Fruit fly (Drosophila melanogaster) whole organism, embryonic: Measurements from ENCODE around the gene Tps1.

Source experiments
- Atf-2 ChIP-seq: fragments of 200-800 bp; sonication (Bioruptor generic); optimal IDR thresholded peaks from 2 replicates; lab custom pipeline; 2016; ENCODE audit warnings: missing biosample characterization, missing genetic modification characterization
- Blimp-1 ChIP-seq: fragments of 200-800 bp; sonication (Bioruptor generic); optimal IDR thresholded peaks from 3 replicates; lab custom pipeline; 2018; ENCODE audit warnings: missing biosample characterization, missing genetic modification characterization, mild to moderate bottlenecking, moderate library complexity, missing genetic modification reagents
- CG10654 ChIP-seq: fragments of 200-800 bp; sonication (Bioruptor generic); optimal IDR thresholded peaks from 2 replicates; lab custom pipeline; 2016; ENCODE audit warnings: missing biosample characterization, missing genetic modification characterization
- CG10979 ChIP-seq: fragments of 200-800 bp; sonication (Bioruptor generic); optimal IDR thresholded peaks from 2 replicates; lab custom pipeline; 2018; ENCODE audit warnings: missing biosample characterization, mild to moderate bottlenecking, missing genetic modification characterization, moderate library complexity
- CG12299 ChIP-seq: fragments of 200-800 bp; sonication (Bioruptor generic); optimal IDR thresholded peaks from 2 replicates; lab custom pipeline; 2018; ENCODE audit warnings: missing biosample characterization, mild to moderate bottlenecking, missing genetic modification characterization
- CG12391 ChIP-seq: fragments of 200-800 bp; sonication (Bioruptor generic); optimal IDR thresholded peaks from 3 replicates; lab custom pipeline; 2018; ENCODE audit warnings: missing biosample characterization, mild to moderate bottlenecking, missing genetic modification characterization, moderate library complexity
- CG13624 ChIP-seq: fragments of 200-800 bp; sonication (Bioruptor generic); optimal IDR thresholded peaks from 2 replicates; lab custom pipeline; 2016; ENCODE audit warnings: missing biosample characterization, missing genetic modification characterization
- CG14050 ChIP-seq: fragments of 200-800 bp; sonication (Bioruptor generic); IDR thresholded peaks from 3 replicates; pipeline ENCODE4 v1.3.6; 2022; ENCODE audit warnings: missing biosample characterization, missing genetic modification characterization
- CG15514 ChIP-seq: fragments of 200-800 bp; sonication (Bioruptor generic); optimal IDR thresholded peaks from 3 replicates; lab custom pipeline; 2017; ENCODE audit warnings: missing biosample characterization, missing genetic modification characterization, mild to moderate bottlenecking, moderate library complexity, missing genetic modification reagents
- CG18476 ChIP-seq: fragments of 200-800 bp; sonication (Bioruptor generic); optimal IDR thresholded peaks from 2 replicates; lab custom pipeline; 2016; ENCODE audit warnings: missing biosample characterization, mild to moderate bottlenecking, missing genetic modification characterization
- CG2120 ChIP-seq: fragments of 200-800 bp; sonication (Bioruptor generic); optimal IDR thresholded peaks from 3 replicates; lab custom pipeline; 2016; ENCODE audit warnings: missing biosample characterization, missing genetic modification characterization
- CG34224 ChIP-seq: fragments of 200-800 bp; sonication (Bioruptor generic); IDR thresholded peaks from 3 replicates; pipeline ENCODE4 v1.3.6; 2022; ENCODE audit warnings: missing biosample characterization, missing genetic modification characterization; ENCODE audit not compliant: partially characterized antibody
- CG4282 ChIP-seq: fragments of 200-800 bp; sonication (Bioruptor generic); optimal IDR thresholded peaks from 2 replicates; lab custom pipeline; 2016; ENCODE audit warnings: missing biosample characterization, missing genetic modification characterization
- CG4404 ChIP-seq: fragments of 200-800 bp; sonication (Bioruptor generic); IDR thresholded peaks from 2 replicates; pipeline ENCODE4 v1.3.6; 2022; ENCODE audit warnings: missing biosample characterization, missing genetic modification characterization
- CG9727 ChIP-seq: fragments of 200-800 bp; sonication (Bioruptor generic); optimal IDR thresholded peaks from 3 replicates; lab custom pipeline; 2017; ENCODE audit warnings: missing biosample characterization, mild to moderate bottlenecking, missing genetic modification characterization
- Dbx ChIP-seq: fragments of 200-800 bp; sonication (Bioruptor generic); IDR thresholded peaks from 3 replicates; pipeline ENCODE4 v1.3.6; 2022; ENCODE audit warnings: missing biosample characterization, missing genetic modification characterization
- Dref ChIP-seq: fragments of 200-800 bp; sonication (Bioruptor generic); IDR thresholded peaks from 2 replicates; pipeline ENCODE4 v1.3.6; 2022; ENCODE audit warnings: missing biosample characterization, missing genetic modification characterization
- Fer3 ChIP-seq: fragments of 200-800 bp; sonication (Bioruptor generic); optimal IDR thresholded peaks from 2 replicates; lab custom pipeline; 2018; ENCODE audit warnings: missing biosample characterization, mild to moderate bottlenecking, missing genetic modification characterization, moderate library complexity
- HLH4C ChIP-seq: fragments of 200-800 bp; sonication (Bioruptor generic); IDR thresholded peaks from 3 replicates; pipeline ENCODE4 v1.3.6; 2022; ENCODE audit warnings: missing biosample characterization, missing genetic modification characterization; ENCODE audit not compliant: partially characterized antibody
- Lhr ChIP-seq: fragments of 200-800 bp; sonication (Bioruptor generic); optimal IDR thresholded peaks from 3 replicates; lab custom pipeline; 2017; ENCODE audit warnings: mild to moderate bottlenecking, missing biosample characterization, missing genetic modification reagents, missing genetic modification characterization
- NK7.1 ChIP-seq: fragments of 200-800 bp; sonication (Bioruptor generic); optimal IDR thresholded peaks from 3 replicates; lab custom pipeline; 2016; ENCODE audit warnings: missing biosample characterization, missing genetic modification characterization
- Opbp ChIP-seq: fragments of 200-800 bp; sonication (Bioruptor generic); IDR thresholded peaks from 3 replicates; pipeline ENCODE4 v1.3.6; 2022; ENCODE audit warnings: missing biosample characterization, missing genetic modification characterization; ENCODE audit not compliant: partially characterized antibody
- Pdp1 ChIP-seq, 2 experiments: fragments of 200-800 bp; sonication (Bioruptor generic); optimal IDR thresholded peaks; 3 replicates each; lab custom pipeline; 2016; ENCODE audit warnings: missing biosample characterization in 2 of 2, missing genetic modification characterization in 2 of 2, mild to moderate bottlenecking in 1 of 2, moderate library complexity in 1 of 2
- Scr ChIP-seq: fragments of 200-800 bp; sonication (Bioruptor generic); IDR thresholded peaks from 2 replicates; pipeline ENCODE4 v1.3.6; 2022; ENCODE audit warnings: missing biosample characterization, missing genetic modification characterization; ENCODE audit not compliant: partially characterized antibody
- Sin3A ChIP-seq: fragments of >200 bp; optimal IDR thresholded peaks from 2 replicates; lab custom pipeline; 2018
- Stat92E ChIP-seq, 3 experiments: fragments of >200 bp in 2 of 3; fragments of 200-800 bp in 1 of 3; sonication (Bioruptor generic) in 1 of 3; optimal IDR thresholded peaks; 2 replicates each; lab custom pipeline; 2017 to 2019; ENCODE audit warnings: missing biosample characterization in 3 of 3, missing genetic modification characterization in 3 of 3, mild to moderate bottlenecking in 1 of 3, moderate library complexity in 1 of 3
- abd-A ChIP-seq: fragments of 200-800 bp; sonication (Bioruptor generic); optimal IDR thresholded peaks from 3 replicates; lab custom pipeline; 2019; ENCODE audit warnings: missing biosample characterization, mild to moderate bottlenecking, missing genetic modification characterization, moderate library complexity
- cg ChIP-seq: fragments of 200-800 bp; sonication (Bioruptor generic); optimal IDR thresholded peaks from 3 replicates; lab custom pipeline; 2019; ENCODE audit warnings: missing biosample characterization, mild to moderate bottlenecking, missing genetic modification characterization, moderate library complexity
- crol ChIP-seq: fragments of 200-800 bp; sonication (Bioruptor generic); IDR thresholded peaks from 2 replicates; pipeline ENCODE4 v1.3.6; 2022; ENCODE audit warnings: missing biosample characterization, missing genetic modification characterization
- da ChIP-seq: fragments of 200-800 bp; sonication (Bioruptor generic); optimal IDR thresholded peaks from 2 replicates; lab custom pipeline; 2016; ENCODE audit warnings: missing biosample characterization, missing genetic modification characterization
- dimm ChIP-seq: fragments of 200-800 bp; sonication (Bioruptor generic); IDR thresholded peaks from 2 replicates; pipeline ENCODE4 v1.3.6; 2022; ENCODE audit warnings: missing biosample characterization, missing genetic modification characterization
- fru ChIP-seq: fragments of >200 bp; optimal IDR thresholded peaks from 2 replicates; lab custom pipeline; 2017
- gem ChIP-seq: fragments of 200-800 bp; sonication (Bioruptor generic); optimal IDR thresholded peaks from 2 replicates; lab custom pipeline; 2019; ENCODE audit warnings: missing biosample characterization, mild to moderate bottlenecking, missing genetic modification characterization, moderate library complexity
- gfzf ChIP-seq: fragments of 200-800 bp; sonication (Bioruptor generic); optimal IDR thresholded peaks from 2 replicates; lab custom pipeline; 2016; ENCODE audit warnings: missing biosample characterization, mild to moderate bottlenecking, missing genetic modification characterization, moderate library complexity
- gt ChIP-seq: fragments of 200-800 bp; sonication (Bioruptor generic); IDR thresholded peaks from 2 replicates; pipeline ENCODE4 v1.3.6; 2022; ENCODE audit warnings: missing biosample characterization, missing genetic modification characterization
- hb ChIP-seq: fragments of 200-800 bp; sonication (Bioruptor generic); IDR thresholded peaks from 3 replicates; pipeline ENCODE4 v1.3.6; 2022; ENCODE audit warnings: missing biosample characterization, missing genetic modification characterization; ENCODE audit not compliant: partially characterized antibody
- lmd ChIP-seq: fragments of 200-800 bp; sonication (Bioruptor generic); IDR thresholded peaks from 2 replicates; pipeline ENCODE4 v1.3.6; 2022; ENCODE audit warnings: missing biosample characterization, missing genetic modification characterization
- nerfin-1 ChIP-seq: fragments of 200-800 bp; sonication (Bioruptor generic); optimal IDR thresholded peaks from 3 replicates; lab custom pipeline; 2019; ENCODE audit warnings: missing biosample characterization, mild to moderate bottlenecking, missing genetic modification characterization, moderate library complexity
- nmo ChIP-seq: fragments of 200-800 bp; sonication (Bioruptor generic); optimal IDR thresholded peaks from 2 replicates; lab custom pipeline; 2018; ENCODE audit warnings: missing biosample characterization, mild to moderate bottlenecking, missing genetic modification characterization, moderate library complexity
- odd ChIP-seq: fragments of 200-800 bp; sonication (Bioruptor generic); optimal IDR thresholded peaks from 2 replicates; lab custom pipeline; 2017; ENCODE audit warnings: missing biosample characterization, mild to moderate bottlenecking, missing genetic modification characterization
- pzg ChIP-seq: fragments of 200-800 bp; sonication (Bioruptor generic); optimal IDR thresholded peaks from 3 replicates; lab custom pipeline; 2018; ENCODE audit warnings: missing biosample characterization, mild to moderate bottlenecking, missing genetic modification characterization, moderate library complexity
- ro ChIP-seq: fragments of 200-800 bp; sonication (Bioruptor generic); IDR thresholded peaks from 2 replicates; pipeline ENCODE4 v1.3.6; 2022; ENCODE audit warnings: missing biosample characterization, missing genetic modification characterization
- slp2 ChIP-seq: fragments of 200-800 bp; sonication (Bioruptor generic); optimal IDR thresholded peaks from 2 replicates; lab custom pipeline; 2016; ENCODE audit warnings: missing biosample characterization, missing genetic modification characterization
- sob ChIP-seq: fragments of 200-800 bp; sonication (Bioruptor generic); IDR thresholded peaks from 2 replicates; pipeline ENCODE4 v1.3.6; 2022; ENCODE audit warnings: missing biosample characterization, missing genetic modification characterization
- sqz ChIP-seq: fragments of 200-800 bp; sonication (Bioruptor generic); optimal IDR thresholded peaks from 3 replicates; lab custom pipeline; 2018; ENCODE audit warnings: missing biosample characterization, mild to moderate bottlenecking, missing genetic modification characterization
- tap ChIP-seq: fragments of 200-800 bp; optimal IDR thresholded peaks from 3 replicates; lab custom pipeline; 2019; ENCODE audit warnings: missing biosample characterization, mild to moderate bottlenecking, missing genetic modification characterization, moderate library complexity
- tio ChIP-seq: fragments of 200-800 bp; sonication (Bioruptor generic); optimal IDR thresholded peaks from 2 replicates; lab custom pipeline; 2017; ENCODE audit warnings: missing biosample characterization, missing genetic modification characterization, inconsistent platforms
- usp ChIP-seq: fragments of >200 bp; optimal IDR thresholded peaks from 2 replicates; lab custom pipeline; 2017; ENCODE audit warnings: missing biosample characterization, missing genetic modification characterization
- vnd ChIP-seq: fragments of 200-800 bp; sonication (Bioruptor generic); IDR thresholded peaks from 3 replicates; pipeline ENCODE4 v1.3.6; 2022; ENCODE audit warnings: missing biosample characterization, missing genetic modification characterization; ENCODE audit not compliant: partially characterized antibody
- yki ChIP-seq: fragments of >200 bp; optimal IDR thresholded peaks from 3 replicates; lab custom pipeline; 2018

The Tps1 gene

dm6 chr2L:4371516-4372136 is 16.5 kb upstream of the Tps1 start (continued):
- no peak for TF ChIP-seq CG14050 (GFP tag; lab: Robert Waterston, UW)
- peak; percentile 24 for TF ChIP-seq CG10654 (GFP tag; lab: Kevin White, UChicago)
- TF ChIP-seq HLH4C (GFP tag; lab: Robert Waterston, UW): peak; percentile 25; the same call in 1 of the 3 replicates
- no peak for TF ChIP-seq crol
- no peak for TF ChIP-seq gt (GFP tag; lab: Robert Waterston, UW)
- TF ChIP-seq lmd (GFP tag; lab: Robert Waterston, UW): peak; percentile 47; the same call in 1 of the 2 replicates
- TF ChIP-seq nmo (GFP tag; lab: Kevin White, UChicago): peak; percentile 80
- peak; percentile 53 for TF ChIP-seq Lhr (GFP tag; lab: Kevin White, UChicago)
- no peak for TF ChIP-seq sob
- TF ChIP-seq Pdp1 (GFP tag; optimal IDR thresholded peaks at IDR 0.05; lab: Kevin White, UChicago): no peak
- TF ChIP-seq NK7.1 (GFP tag; lab: Kevin White, UChicago): no peak
- no peak for TF ChIP-seq ro (GFP tag; lab: Robert Waterston, UW)
- peak; percentile 59 for TF ChIP-seq Blimp-1 (GFP tag; lab: Kevin White, UChicago)
- TF ChIP-seq sqz: peak; percentile 47
- peak in 1 of 3 experiments; percentile 71 for TF ChIP-seq Stat92E (GFP tag; optimal IDR thresholded peaks at IDR 0.05; lab: Kevin White, UChicago)
- no peak for TF ChIP-seq gfzf (GFP tag; lab: Kevin White, UChicago)
- peak; percentile 88 for TF ChIP-seq gem (tag; lab: Kevin White, UChicago)
- TF ChIP-seq Dbx (GFP tag; lab: Robert Waterston, UW): no peak
- no peak for TF ChIP-seq Fer3 (tag; lab: Kevin White, UChicago)
- TF ChIP-seq da (GFP tag; lab: Kevin White, UChicago): peak; percentile 6
- TF ChIP-seq Atf-2 (GFP tag; lab: Kevin White, UChicago): no peak
- TF ChIP-seq CG4282 (GFP tag; lab: Kevin White, UChicago): peak; percentile 60
- peak; percentile 66; the same call in 1 of the 3 replicates for TF ChIP-seq hb (GFP tag; lab: Robert Waterston, UW)
- TF ChIP-seq tio (GFP tag; lab: Kevin White, UChicago): peak; percentile 57
- no peak; the same call in 2 of the 3 replicates for TF ChIP-seq CG34224 (GFP tag; lab: Robert Waterston, UW)
- TF ChIP-seq Scr (GFP tag; lab: Robert Waterston, UW): 0 out of 2 replicates have a peak, but pooled peaks have one; percentile 15
- peak; percentile 38 for TF ChIP-seq tap (tag; lab: Kevin White, UChicago)
- peak; percentile 85 for TF ChIP-seq yki (lab: Kevin White, UChicago)
- TF ChIP-seq usp (GFP tag; lab: Kevin White, UChicago): no peak
- TF ChIP-seq CG2120 (GFP tag; lab: Kevin White, UChicago): no peak
- no peak for TF ChIP-seq abd-A
- TF ChIP-seq CG10979 (tag; lab: Kevin White, UChicago): peak; percentile 86
- TF ChIP-seq CG12391 (tag; lab: Kevin White, UChicago): peak; percentile 79
- no peak for TF ChIP-seq dimm (GFP tag; lab: Robert Waterston, UW)
- no peak for TF ChIP-seq slp2
- TF ChIP-seq Sin3A: no peak
- peak; percentile 53; the same call in 1 of the 3 replicates for TF ChIP-seq Opbp (GFP tag; lab: Robert Waterston, UW)
- TF ChIP-seq CG18476 (GFP tag; lab: Kevin White, UChicago): peak; percentile 31
- TF ChIP-seq CG15514: peak; percentile 15
- TF ChIP-seq vnd: no peak
- TF ChIP-seq CG9727: peak; percentile 85
- TF ChIP-seq CG4404 (GFP tag; lab: Robert Waterston, UW): no peak; the same call in 1 of the 2 replicates
- peak; percentile 98 for TF ChIP-seq cg
- no peak for TF ChIP-seq fru (lab: Kevin White, UChicago)
- TF ChIP-seq Dref: no peak
- TF ChIP-seq CG13624 (GFP tag; lab: Kevin White, UChicago): no peak
- TF ChIP-seq nerfin-1 (tag; lab: Kevin White, UChicago): peak; percentile 67
- no peak for TF ChIP-seq pzg (GFP tag; lab: Kevin White, UChicago)
- TF ChIP-seq odd (GFP tag; lab: Kevin White, UChicago): peak; percentile 72
- no peak for TF ChIP-seq CG12299
